Worm (Caenorhabditis elegans) whole organism, late embryonic: ENCODE data around the gene H43E16.1.

Experiments used
- C38D4.7 ChIP-seq: fragments of 200-800 bp; sonication (Bioruptor generic); optimal IDR thresholded peaks from 2 replicates; lab custom pipeline; 2018; ENCODE audit warnings: mild to moderate bottlenecking, missing genetic modification characterization, moderate library complexity, missing compliant biosample characterization
- F13H6.1 ChIP-seq: sonication (generic microtip); optimal IDR thresholded peaks from 2 replicates; lab custom pipeline; 2016; ENCODE audit warnings: missing genetic modification characterization, missing compliant biosample characterization
- K09A11.1 ChIP-seq: sonication (generic microtip); optimal IDR thresholded peaks from 2 replicates; lab custom pipeline; 2017; ENCODE audit warnings: antibody characterized with exemption, mild to moderate bottlenecking, missing genetic modification characterization, missing compliant biosample characterization; ENCODE audit not compliant: insufficient read depth
- T23F11.4 ChIP-seq: fragments of 200-800 bp; sonication (Bioruptor generic); optimal IDR thresholded peaks from 2 replicates; lab custom pipeline; 2018; ENCODE audit warnings: mild to moderate bottlenecking, missing genetic modification characterization, missing compliant biosample characterization
- Y22D7AL.16 ChIP-seq: sonication (generic microtip); optimal IDR thresholded peaks from 2 replicates; lab custom pipeline; 2016; ENCODE audit warnings: missing genetic modification characterization, missing compliant biosample characterization
- ahr-1 ChIP-seq: sonication (generic microtip); optimal IDR thresholded peaks from 2 replicates; lab custom pipeline; 2016; ENCODE audit warnings: missing genetic modification characterization, missing compliant biosample characterization
- ama-1 ChIP-seq: fragments of 150-350 bp; optimal IDR thresholded peaks from 2 replicates; lab custom pipeline; 2014
- ceh-14 ChIP-seq: sonication (generic microtip); optimal IDR thresholded peaks from 2 replicates; lab custom pipeline; 2016; ENCODE audit warnings: missing genotype, missing genetic modification characterization, missing compliant biosample characterization
- ceh-18 ChIP-seq: sonication (generic microtip); optimal IDR thresholded peaks from 2 replicates; lab custom pipeline; 2016; ENCODE audit warnings: missing genetic modification characterization, missing compliant biosample characterization
- ceh-19 ChIP-seq: fragments of 200-800 bp; sonication (Bioruptor generic); optimal IDR thresholded peaks from 2 replicates; lab custom pipeline; 2018; ENCODE audit warnings: mild to moderate bottlenecking, missing genetic modification characterization, missing compliant biosample characterization
- ceh-2 ChIP-seq: sonication (generic microtip); optimal IDR thresholded peaks from 2 replicates; lab custom pipeline; 2016; ENCODE audit warnings: missing genotype, missing genetic modification characterization, missing compliant biosample characterization
- ceh-22 ChIP-seq: sonication (generic microtip); optimal IDR thresholded peaks from 2 replicates; lab custom pipeline; 2017; ENCODE audit warnings: missing biosample characterization, missing genetic modification characterization
- ceh-24 ChIP-seq: sonication (generic microtip); optimal IDR thresholded peaks from 2 replicates; lab custom pipeline; 2016; ENCODE audit warnings: mild to moderate bottlenecking, missing genetic modification characterization, missing compliant biosample characterization
- ceh-30 ChIP-seq: fragments of 150-350 bp; optimal IDR thresholded peaks from 2 replicates; lab custom pipeline; 2014; ENCODE audit warnings: missing biosample characterization, missing genetic modification characterization
- ceh-34 ChIP-seq: sonication (generic microtip); optimal IDR thresholded peaks from 2 replicates; lab custom pipeline; 2016; ENCODE audit warnings: mild to moderate bottlenecking, missing genetic modification characterization, missing compliant biosample characterization
- dmd-4 ChIP-seq: sonication (generic microtip); optimal IDR thresholded peaks from 2 replicates; lab custom pipeline; 2016; ENCODE audit warnings: borderline replicate concordance, missing genetic modification characterization, missing compliant biosample characterization
- dve-1 ChIP-seq: sonication (generic microtip); optimal IDR thresholded peaks from 2 replicates; lab custom pipeline; 2017; ENCODE audit warnings: antibody characterized with exemption, mild to moderate bottlenecking, missing genetic modification characterization, missing compliant biosample characterization
- elt-4 ChIP-seq: sonication (generic microtip); optimal IDR thresholded peaks from 2 replicates; lab custom pipeline; 2016; ENCODE audit warnings: missing genetic modification characterization, missing compliant biosample characterization
- ets-4 ChIP-seq: sonication (generic microtip); optimal IDR thresholded peaks from 2 replicates; lab custom pipeline; 2016; ENCODE audit warnings: missing genetic modification characterization, missing compliant biosample characterization
- fax-1 ChIP-seq: sonication (generic microtip); optimal IDR thresholded peaks from 2 replicates; lab custom pipeline; 2016; ENCODE audit warnings: missing genotype, missing genetic modification characterization, missing compliant biosample characterization
- hlh-13 ChIP-seq: fragments of 200-800 bp; sonication (Bioruptor generic); optimal IDR thresholded peaks from 2 replicates; lab custom pipeline; 2018; ENCODE audit warnings: mild to moderate bottlenecking, missing genetic modification characterization, missing compliant biosample characterization
- hlh-30 ChIP-seq: sonication (generic microtip); optimal IDR thresholded peaks from 2 replicates; lab custom pipeline; 2017; ENCODE audit warnings: antibody characterized with exemption, missing genetic modification characterization, missing compliant biosample characterization; ENCODE audit not compliant: insufficient read depth
- hlh-6 ChIP-seq: sonication (generic microtip); optimal IDR thresholded peaks from 2 replicates; lab custom pipeline; 2016; ENCODE audit warnings: missing genotype, missing genetic modification characterization, missing compliant biosample characterization
- lin-11 ChIP-seq: fragments of 200-800 bp; sonication (Bioruptor generic); optimal IDR thresholded peaks from 2 replicates; lab custom pipeline; 2018; ENCODE audit warnings: mild to moderate bottlenecking, missing genetic modification characterization, missing compliant biosample characterization
- nfya-1 ChIP-seq: sonication (generic microtip); optimal IDR thresholded peaks from 2 replicates; lab custom pipeline; 2017; ENCODE audit warnings: missing genetic modification characterization, mild to moderate bottlenecking, missing compliant biosample characterization, antibody characterized with exemption, moderate library complexity
- nhr-11 ChIP-seq: fragments of 150-350 bp; optimal IDR thresholded peaks from 2 replicates; lab custom pipeline; 2014; ENCODE audit warnings: missing biosample characterization, missing genetic modification characterization
- nhr-232 ChIP-seq: sonication (generic microtip); optimal IDR thresholded peaks from 2 replicates; lab custom pipeline; 2016; ENCODE audit warnings: missing genetic modification characterization, missing compliant biosample characterization
- odd-2 ChIP-seq: sonication (generic microtip); optimal IDR thresholded peaks from 2 replicates; lab custom pipeline; 2017; ENCODE audit warnings: antibody characterized with exemption, mild to moderate bottlenecking, missing genetic modification characterization, missing compliant biosample characterization
- pag-3 ChIP-seq: sonication (generic microtip); optimal IDR thresholded peaks from 2 replicates; lab custom pipeline; 2016; ENCODE audit warnings: missing compliant biosample characterization, missing genetic modification characterization, borderline replicate concordance
- pax-1 ChIP-seq: fragments of 150-350 bp; optimal IDR thresholded peaks from 2 replicates; lab custom pipeline; 2014; ENCODE audit warnings: missing biosample characterization, missing genetic modification characterization
- pha-2 ChIP-seq: sonication (generic microtip); optimal IDR thresholded peaks from 2 replicates; lab custom pipeline; 2017; ENCODE audit warnings: mild to moderate bottlenecking, missing genetic modification characterization, missing compliant biosample characterization
- pqm-1 ChIP-seq: sonication (generic microtip); optimal IDR thresholded peaks from 2 replicates; lab custom pipeline; 2016; ENCODE audit warnings: missing genetic modification characterization, missing compliant biosample characterization
- pros-1 ChIP-seq: fragments of 150-350 bp; optimal IDR thresholded peaks from 2 replicates; lab custom pipeline; 2014; ENCODE audit warnings: missing biosample characterization, missing genetic modification reagents, missing genetic modification characterization
- sdc-2 ChIP-seq: sonication (generic microtip); optimal IDR thresholded peaks from 2 replicates; lab custom pipeline; 2016; ENCODE audit warnings: missing genotype, missing genetic modification characterization, missing compliant biosample characterization
- sox-2 ChIP-seq: fragments of 200-800 bp; sonication (Bioruptor generic); IDR thresholded peaks from 2 replicates; pipeline ENCODE4 v1.3.6; 2022; ENCODE audit warnings: missing genetic modification reagents, missing genetic modification characterization, missing compliant biosample characterization
- syd-9 ChIP-seq: sonication (generic microtip); optimal IDR thresholded peaks from 2 replicates; lab custom pipeline; 2016; ENCODE audit warnings: mild to moderate bottlenecking, missing genetic modification characterization, moderate library complexity, missing compliant biosample characterization
- tbx-7 ChIP-seq: sonication (generic microtip); optimal IDR thresholded peaks from 2 replicates; lab custom pipeline; 2016; ENCODE audit warnings: missing genotype, missing genetic modification characterization, missing compliant biosample characterization
- ttx-3 ChIP-seq: sonication (generic microtip); optimal IDR thresholded peaks from 2 replicates; lab custom pipeline; 2016; ENCODE audit warnings: missing genetic modification reagents, missing genetic modification characterization, missing compliant biosample characterization
- unc-86 ChIP-seq: sonication (generic microtip); optimal IDR thresholded peaks from 2 replicates; lab custom pipeline; 2016; ENCODE audit warnings: missing genetic modification characterization, missing compliant biosample characterization
- zip-5 ChIP-seq: sonication (generic microtip); optimal IDR thresholded peaks from 2 replicates; lab custom pipeline; 2016; ENCODE audit warnings: missing genetic modification characterization, missing compliant biosample characterization

H43E16.1 gene

DNA sequence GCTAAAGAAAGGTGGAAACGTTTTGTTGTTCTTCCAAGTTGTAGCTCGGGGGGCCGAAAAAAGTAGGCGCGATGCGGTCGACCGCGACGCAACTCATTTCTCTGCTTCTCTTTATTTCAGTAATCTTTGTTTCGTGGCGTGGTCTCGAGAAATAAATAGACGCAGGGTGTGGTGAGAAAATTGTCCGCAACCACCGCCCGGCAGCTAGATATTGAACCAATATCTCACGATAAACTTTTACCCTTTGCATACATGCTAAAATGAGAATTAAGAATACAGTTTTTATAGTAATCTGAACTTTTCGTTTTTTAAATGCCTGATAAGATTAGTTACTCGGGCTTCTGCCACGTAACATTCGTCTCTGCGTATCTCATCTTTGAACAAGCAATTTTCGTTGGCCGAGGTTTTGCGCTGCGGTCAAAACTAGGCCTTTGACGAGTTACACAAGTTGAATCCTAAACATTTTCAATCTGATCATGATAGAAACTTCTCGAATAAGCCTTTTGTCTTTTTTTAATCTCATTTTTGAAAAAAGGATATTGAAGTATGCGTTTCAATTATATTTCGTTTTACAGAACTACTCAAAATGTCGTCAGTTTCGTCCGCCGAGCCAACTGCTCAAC, 9.7 kb downstream of the H43E16.1 start, which contains the start of gene gyf-1 (continued):
- no peak for TF ChIP-seq syd-9
- TF ChIP-seq ceh-24 (tag; lab: Kevin White, UChicago) = no peak
- no peak for TF ChIP-seq ceh-30 (tag; lab: Kevin White, UChicago)
- TF ChIP-seq, all 69 proteins: peak for 8

DNA sequence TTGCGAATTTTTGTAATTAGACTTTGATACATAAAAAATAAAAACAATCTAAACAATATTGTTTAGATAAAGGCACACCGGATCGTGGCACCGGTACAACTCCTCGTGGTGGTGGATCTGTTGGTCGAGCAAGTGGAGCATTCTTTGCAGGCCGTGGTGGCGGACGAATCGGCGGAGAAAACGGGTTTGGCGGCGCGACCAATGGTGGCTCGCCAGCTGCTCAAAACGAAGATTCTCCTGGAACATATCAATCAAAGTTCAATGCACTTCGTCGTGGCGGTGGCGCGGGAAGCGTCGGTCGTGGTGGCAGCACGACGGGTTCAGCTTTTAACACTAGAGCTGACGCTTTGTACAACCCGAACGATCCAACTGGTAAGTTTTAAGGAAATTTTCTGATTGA, 11.9 kb downstream of the H43E16.1 start:
- no peak for TF ChIP-seq unc-86 (tag; lab: Kevin White, UChicago)
- TF ChIP-seq pax-1 (tag; lab: Kevin White, UChicago) = no peak
- no peak for TF ChIP-seq Y22D7AL.16
- no peak for TF ChIP-seq hlh-30 (tag; lab: Kevin White, UChicago)
- TF ChIP-seq ceh-2 = no peak
- TF ChIP-seq F13H6.1 = no peak
- no peak for TF ChIP-seq dmd-4 (tag; lab: Kevin White, UChicago)
- no peak for TF ChIP-seq T23F11.4
- TF ChIP-seq ahr-1 (tag; lab: Kevin White, UChicago) = no peak
- no peak for TF ChIP-seq fax-1 (tag; lab: Kevin White, UChicago)
- no peak for TF ChIP-seq ceh-19 (GFP tag; lab: Kevin White, UChicago)
- TF ChIP-seq pha-2 (tag; lab: Kevin White, UChicago) = no peak
- TF ChIP-seq, all 69 proteins: peak for 0

DNA sequence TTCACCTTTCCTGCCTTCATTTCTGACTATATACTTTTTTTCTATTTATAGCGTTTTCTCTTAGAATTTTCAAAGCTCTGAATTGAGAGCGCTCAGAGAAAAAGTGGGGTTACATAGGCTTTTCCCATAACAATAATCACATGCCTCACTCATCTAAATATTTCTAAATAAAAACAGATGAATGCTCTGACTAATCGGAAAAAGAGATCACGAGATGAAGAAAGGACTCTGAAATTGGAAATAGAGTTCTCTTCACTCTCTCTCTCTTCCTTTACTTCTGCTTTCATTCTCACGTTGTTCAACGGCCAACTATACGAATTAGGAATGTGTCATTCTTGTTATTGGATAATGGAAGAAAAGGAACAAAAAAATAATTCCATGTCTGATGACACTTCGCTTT, 15.0 kb downstream of the H43E16.1 start:
- TF ChIP-seq C38D4.7 (no peak), ceh-30 (tag; lab: Kevin White, UChicago) (no peak), ceh-24 (tag; lab: Kevin White, UChicago) (no peak), nhr-232 (no peak), pax-1 (tag; lab: Kevin White, UChicago) (no peak), zip-5 (no peak)

DNA sequence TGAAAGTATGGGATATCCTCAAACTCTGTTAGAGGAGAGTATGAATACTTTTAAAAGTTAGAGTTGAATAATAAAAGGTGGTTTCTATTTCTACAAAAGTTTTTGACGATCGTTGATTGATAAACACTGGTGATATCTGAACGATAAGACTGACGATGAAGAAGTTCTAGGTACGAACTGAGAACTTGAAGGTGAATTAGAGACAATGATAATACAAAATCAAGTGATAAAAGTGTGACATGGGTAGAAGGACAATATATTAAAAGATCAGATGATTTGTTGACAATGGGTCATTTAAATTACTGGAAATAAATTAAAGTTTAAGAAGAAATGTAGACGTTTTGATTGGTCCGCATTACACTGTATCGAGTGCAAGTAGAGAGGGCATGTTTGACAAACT, 21.3 kb downstream of the H43E16.1 start, which contains the start of gene C18H9.5:
C18H9.5 (minus strand) TSS at position 179 of the 400 bp plus-strand sequence.
- TF ChIP-seq Y22D7AL.16 (no peak), ceh-18 (tag; lab: Kevin White, UChicago) (no peak), ets-4 (no peak), ceh-2 (no peak), ahr-1 (tag; lab: Kevin White, UChicago) (no peak), K09A11.1 (tag; lab: Kevin White, UChicago) (no peak), sdc-2 (tag; lab: Kevin White, UChicago) (no peak), nhr-11 (no peak), ceh-34 (no peak), hlh-6 (tag; lab: Kevin White, UChicago) (no peak), F13H6.1 (no peak), lin-11 (tag; lab: Kevin White, UChicago) (no peak), C38D4.7 (no peak), elt-4 (no peak), ttx-3 (no peak), ceh-14 (tag; lab: Kevin White, UChicago) (no peak), odd-2 (tag; lab: Kevin White, UChicago) (no peak), ceh-22 (tag; lab: Kevin White, UChicago) (no peak), pag-3 (tag; lab: Kevin White, UChicago) (no peak)
- TF ChIP-seq, all 69 proteins: peak for 0

DNA sequence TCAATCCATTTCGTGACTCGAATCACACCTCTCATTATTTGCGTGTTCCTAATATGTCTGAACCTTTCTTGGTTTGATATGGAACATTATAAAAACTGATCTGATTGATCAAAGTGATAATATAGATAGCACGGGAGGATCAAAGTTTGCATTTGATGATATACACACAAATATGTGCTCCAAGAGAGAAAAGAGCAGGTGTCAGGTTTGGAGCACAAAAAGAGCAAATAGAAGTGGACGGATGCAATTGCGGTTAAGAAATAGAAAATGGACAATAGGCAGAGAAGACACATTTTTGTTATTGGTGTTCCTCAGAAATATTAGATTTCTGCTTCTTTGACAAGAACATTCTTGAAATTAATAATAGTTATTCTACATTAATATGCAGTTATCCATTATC, 24.7 kb downstream of the H43E16.1 start, which contains the start of gene C18H9.1:
C18H9.1 (plus strand) TSS at position 301 of the 400 bp plus-strand sequence.
- TF ChIP-seq ceh-14 (tag; lab: Kevin White, UChicago) (no peak), ahr-1 (tag; lab: Kevin White, UChicago) (no peak), tbx-7 (tag; lab: Kevin White, UChicago) (no peak), hlh-13 (GFP tag; lab: Kevin White, UChicago) (no peak), dve-1 (tag; lab: Kevin White, UChicago) (no peak), pros-1 (tag; lab: Kevin White, UChicago) (no peak), nfya-1 (tag; lab: Kevin White, UChicago) (no peak), ama-1 (lab: Kevin White, UChicago) (no peak), sox-2 (no peak), pqm-1 (tag; lab: Kevin White, UChicago) (no peak), pag-3 (tag; lab: Kevin White, UChicago) (no peak), ceh-2 (no peak)
